Worm (Caenorhabditis elegans) whole organism, late embryonic: ENCODE results near the gene Y38F1A.8.

Experiments used
- ceh-24 ChIP-seq: sonication (generic microtip); optimal IDR thresholded peaks from 2 replicates; lab custom pipeline; 2016; ENCODE audit warnings: mild to moderate bottlenecking, missing genetic modification characterization, missing compliant biosample characterization
- elt-2 ChIP-seq: sonication (generic microtip); optimal IDR thresholded peaks from 2 replicates; lab custom pipeline; 2016; ENCODE audit warnings: missing genetic modification reagents, missing genetic modification characterization, missing compliant biosample characterization
- fkh-10 ChIP-seq: fragments of 150-350 bp; optimal IDR thresholded peaks from 2 replicates; lab custom pipeline; 2014; ENCODE audit warnings: missing biosample characterization, missing genetic modification reagents, missing genetic modification characterization
- hlh-15 ChIP-seq: sonication (generic microtip); optimal IDR thresholded peaks from 2 replicates; lab custom pipeline; 2016; ENCODE audit warnings: missing genetic modification characterization, missing compliant biosample characterization
- hlh-30 ChIP-seq: sonication (generic microtip); optimal IDR thresholded peaks from 2 replicates; lab custom pipeline; 2017; ENCODE audit warnings: antibody characterized with exemption, missing genetic modification characterization, missing compliant biosample characterization; ENCODE audit not compliant: insufficient read depth
- hlh-8 ChIP-seq: sonication (generic microtip); optimal IDR thresholded peaks from 2 replicates; lab custom pipeline; 2016; ENCODE audit warnings: missing genotype, missing genetic modification characterization, missing compliant biosample characterization
- nfya-1 ChIP-seq: sonication (generic microtip); optimal IDR thresholded peaks from 2 replicates; lab custom pipeline; 2017; ENCODE audit warnings: missing genetic modification characterization, mild to moderate bottlenecking, missing compliant biosample characterization, antibody characterized with exemption, moderate library complexity
- nhr-11 ChIP-seq: fragments of 150-350 bp; optimal IDR thresholded peaks from 2 replicates; lab custom pipeline; 2014; ENCODE audit warnings: missing biosample characterization, missing genetic modification characterization
- pqm-1 ChIP-seq: sonication (generic microtip); optimal IDR thresholded peaks from 2 replicates; lab custom pipeline; 2016; ENCODE audit warnings: missing genetic modification characterization, missing compliant biosample characterization
- ttx-3 ChIP-seq: sonication (generic microtip); optimal IDR thresholded peaks from 2 replicates; lab custom pipeline; 2016; ENCODE audit warnings: missing genetic modification reagents, missing genetic modification characterization, missing compliant biosample characterization
- unc-86 ChIP-seq: sonication (generic microtip); optimal IDR thresholded peaks from 2 replicates; lab custom pipeline; 2016; ENCODE audit warnings: missing genetic modification characterization, missing compliant biosample characterization

ce11 chrII:13029290-13030050, 28.8 kb upstream of the Y38F1A.8 start:
- TF ChIP-seq fkh-10 (GFP tag; lab: Kevin White, UChicago) (no peak), hlh-30 (tag; lab: Kevin White, UChicago) (no peak), hlh-15 (no peak), elt-2 (tag; lab: Kevin White, UChicago) (peak; percentile 69), hlh-8 (no peak), nfya-1 (tag; lab: Kevin White, UChicago) (no peak), ttx-3 (tag; lab: Kevin White, UChicago) (no peak), pqm-1 (tag; lab: Kevin White, UChicago) (no peak), nhr-11 (no peak), ceh-24 (no peak), unc-86 (tag; lab: Kevin White, UChicago) (no peak)
